Worm (Caenorhabditis elegans) whole organism, L1 larva: Measurements from ENCODE around the gene F01F1.3.

Source experiments
- efl-1 ChIP-seq, 4 experiments: fragments of 150-350 bp; optimal IDR thresholded peaks in 3 of 4; peaks in 1 of 4; 1 replicate in 1 of 4; 2 replicates in 3 of 4; lab custom pipeline; 2014; ENCODE audit warnings: missing biosample characterization in 2 of 4, missing genetic modification characterization in 2 of 4, missing genetic modification reagents in 2 of 4
- egl-27 ChIP-seq, 2 experiments: fragments of 150-350 bp in 1 of 2; sonication (generic microtip); optimal IDR thresholded peaks; 3 replicates each; lab custom pipeline; 2017 to 2018; ENCODE audit warnings: missing biosample characterization in 2 of 2, missing genetic modification characterization in 2 of 2, missing genetic modification reagents in 2 of 2
- jun-1 ChIP-seq: fragments of 150-350 bp; optimal IDR thresholded peaks from 2 replicates; lab custom pipeline; 2014; ENCODE audit warnings: missing biosample characterization, missing genetic modification reagents, missing genetic modification characterization
- lin-15B ChIP-seq: fragments of 150-350 bp; sonication (generic microtip); optimal IDR thresholded peaks from 3 replicates; lab custom pipeline; 2014; ENCODE audit warnings: missing biosample characterization, missing genetic modification characterization
- mdl-1 ChIP-seq, 2 experiments: fragments of 150-350 bp; optimal IDR thresholded peaks; 2 replicates each; lab custom pipeline; 2014 to 2017; ENCODE audit warnings: missing biosample characterization in 2 of 2, missing genetic modification characterization in 2 of 2, inconsistent platforms in 1 of 2
- skn-1 ChIP-seq: fragments of 150-350 bp; optimal IDR thresholded peaks from 2 replicates; lab custom pipeline; 2014; ENCODE audit warnings: missing biosample characterization, missing genetic modification characterization
- swsn-7 ChIP-seq: sonication (generic microtip); optimal IDR thresholded peaks from 2 replicates; lab custom pipeline; 2016; ENCODE audit warnings: missing genetic modification characterization, missing compliant biosample characterization
- tbx-2 ChIP-seq: sonication (generic microtip); optimal IDR thresholded peaks from 2 replicates; lab custom pipeline; 2016; ENCODE audit warnings: missing genetic modification characterization, missing compliant biosample characterization
- xbp-1 ChIP-seq: sonication (generic microtip); optimal IDR thresholded peaks from 2 replicates; lab custom pipeline; 2016; ENCODE audit warnings: missing genetic modification characterization, missing compliant biosample characterization
- zag-1 ChIP-seq: fragments of 150-350 bp; optimal IDR thresholded peaks from 2 replicates; lab custom pipeline; 2014; ENCODE audit warnings: missing biosample characterization, missing genetic modification characterization
- ztf-11 ChIP-seq, 2 experiments: sonication (generic microtip); optimal IDR thresholded peaks; 2 replicates each; lab custom pipeline; 2016 to 2017; ENCODE audit warnings: missing genetic modification characterization in 2 of 2, missing biosample characterization in 1 of 2, missing compliant biosample characterization in 1 of 2

DNA sequence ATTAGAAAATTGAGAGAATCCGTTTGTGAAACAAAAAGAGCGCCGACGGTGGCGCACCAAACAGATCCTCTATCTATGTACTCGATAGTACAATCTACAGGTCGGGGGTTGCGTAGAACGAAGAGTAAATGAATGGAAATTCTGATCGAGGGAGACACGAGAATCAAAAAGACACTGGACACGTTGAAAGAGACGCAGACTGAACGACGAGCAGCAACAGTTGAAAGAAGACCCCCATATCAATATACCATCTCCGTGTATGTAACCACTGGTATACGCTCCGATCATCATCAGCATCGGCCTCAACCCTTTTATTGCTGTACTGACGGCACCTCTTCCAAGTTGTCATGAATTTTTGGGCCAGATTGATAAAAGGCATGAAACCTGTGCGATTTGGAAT, 35.5 kb upstream of the F01F1.3 start:
- no peak for TF ChIP-seq swsn-7 (tag; lab: Kevin White, UChicago)
- no peak for TF ChIP-seq ztf-11 (tag; optimal IDR thresholded peaks at IDR 0.05; lab: Kevin White, UChicago)
- no peak for TF ChIP-seq zag-1
- TF ChIP-seq skn-1 = no peak
- TF ChIP-seq xbp-1 (tag; lab: Kevin White, UChicago) = no peak
- TF ChIP-seq jun-1 (tag; lab: Kevin White, UChicago) = no peak
- no peak for TF ChIP-seq mdl-1 (tag; optimal IDR thresholded peaks at IDR 0.05; lab: Kevin White, UChicago)
- TF ChIP-seq tbx-2 (tag; lab: Kevin White, UChicago) = no peak
- TF ChIP-seq egl-27 (tag; optimal IDR thresholded peaks at IDR 0.05; lab: Kevin White, UChicago) = no peak
- no peak for TF ChIP-seq lin-15B (tag; lab: Kevin White, UChicago)
- no peak for TF ChIP-seq efl-1 (optimal IDR thresholded peaks at IDR 0.05; lab: Kevin White, UChicago)
- TF ChIP-seq efl-1 (GFP tag; optimal IDR thresholded peaks at IDR 0.05 in 1 of 2; lab: Kevin White, UChicago) = peak in 1 of 2 experiments; percentile 89
